Fruit fly (Drosophila melanogaster): Measurements from ENCODE around the gene wntD.
A peak's percentile ranks its signal among the peaks of the same experiment; 100 is the strongest.

wntD gene

dm6 chr3R:13313088-13313487 is 20.1 kb upstream of the wntD start, which contains the start of gene CG44142:
CG44142 (minus strand) TSS chr3R:13313188.
- TF ChIP-seq CG12768 (GFP tag; optimal IDR thresholded peaks at IDR 0.05) (no peak), Hr96 (GFP tag; optimal IDR thresholded peaks at IDR 0.05) (no peak), cnc (optimal IDR thresholded peaks at IDR 0.05) (no peak), Mnt (GFP tag; optimal IDR thresholded peaks at IDR 0.05) (no peak), CG1620 (GFP tag; optimal IDR thresholded peaks at IDR 0.05) (no peak), CG7101 (tag; optimal IDR thresholded peaks at IDR 0.05) (no peak), Crg-1 (GFP tag; optimal IDR thresholded peaks at IDR 0.05) (no peak), CG11617 (GFP tag; optimal IDR thresholded peaks at IDR 0.05) (no peak), kay (GFP tag; ENCODE audit: borderline replicate concordance) (no peak), CG5204 (GFP tag; optimal IDR thresholded peaks at IDR 0.05) (no peak), cic (GFP tag; optimal IDR thresholded peaks at IDR 0.05) (no peak), pad (GFP tag; optimal IDR thresholded peaks at IDR 0.05) (no peak), tj (GFP tag; optimal IDR thresholded peaks at IDR 0.05) (no peak), CG14711 (tag; optimal IDR thresholded peaks at IDR 0.05) (no peak)

- TF ChIP-seq Clk (GFP tag; optimal IDR thresholded peaks at IDR 0.05) = no peak
- no peak for TF ChIP-seq Crg-1 (GFP tag; optimal IDR thresholded peaks at IDR 0.05)
- TF ChIP-seq cic (GFP tag; optimal IDR thresholded peaks at IDR 0.05) = no peak
- no peak for TF ChIP-seq CG7045 (GFP tag; optimal IDR thresholded peaks at IDR 0.05)
- TF ChIP-seq tj (GFP tag; optimal IDR thresholded peaks at IDR 0.05) = peak; percentile 68
- no peak for TF ChIP-seq pad (GFP tag; optimal IDR thresholded peaks at IDR 0.05)
- peak; percentile 42 to 66 for TF ChIP-seq cnc (optimal IDR thresholded peaks at IDR 0.05)
- no peak for TF ChIP-seq CG11617 (GFP tag; optimal IDR thresholded peaks at IDR 0.05)
- TF ChIP-seq Mnt (GFP tag; optimal IDR thresholded peaks at IDR 0.05) = no peak
- no peak for TF ChIP-seq ovo (GFP tag; optimal IDR thresholded peaks at IDR 0.05)
- TF ChIP-seq CG5204 (GFP tag; optimal IDR thresholded peaks at IDR 0.05) = no peak
- TF ChIP-seq CG33017 (tag; optimal IDR thresholded peaks at IDR 0.05) = no peak
- TF ChIP-seq bab1 (GFP tag; optimal IDR thresholded peaks at IDR 0.05) = peak; percentile 54
Observed at dm6 chr3R:13309133-13309711, 16.2 kb upstream of the wntD start.

- TF ChIP-seq CG14711 (tag; optimal IDR thresholded peaks at IDR 0.05) = no peak
- TF ChIP-seq CG5204 (GFP tag; optimal IDR thresholded peaks at IDR 0.05) = no peak
- no peak for TF ChIP-seq Clk (GFP tag; optimal IDR thresholded peaks at IDR 0.05)
- TF ChIP-seq CG7045 (GFP tag; optimal IDR thresholded peaks at IDR 0.05) = no peak
- no peak for TF ChIP-seq CG1620 (GFP tag; optimal IDR thresholded peaks at IDR 0.05)
- no peak for TF ChIP-seq toe (GFP tag; optimal IDR thresholded peaks at IDR 0.05)
- TF ChIP-seq pad (GFP tag; optimal IDR thresholded peaks at IDR 0.05) = no peak
- TF ChIP-seq ovo (GFP tag; optimal IDR thresholded peaks at IDR 0.05) = no peak
- no peak for TF ChIP-seq CG12768 (GFP tag; optimal IDR thresholded peaks at IDR 0.05)
- TF ChIP-seq CG33017 (tag; optimal IDR thresholded peaks at IDR 0.05) = no peak
- TF ChIP-seq bab1 (GFP tag; optimal IDR thresholded peaks at IDR 0.05) = no peak
- no peak for TF ChIP-seq kay (GFP tag; ENCODE audit: borderline replicate concordance)
- TF ChIP-seq cnc (optimal IDR thresholded peaks at IDR 0.05) = no peak
- TF ChIP-seq cic (GFP tag; optimal IDR thresholded peaks at IDR 0.05) = no peak
- TF ChIP-seq tj (GFP tag; optimal IDR thresholded peaks at IDR 0.05) = no peak
Observed at dm6 chr3R:13306595-13306994, 13.6 kb upstream of the wntD start.

dm6 chr3R:13305318-13305899 is 12.4 kb upstream of the wntD start:
- TF ChIP-seq toe (GFP tag; optimal IDR thresholded peaks at IDR 0.05) (no peak), Hr96 (GFP tag; optimal IDR thresholded peaks at IDR 0.05) (no peak), bab1 (GFP tag; optimal IDR thresholded peaks at IDR 0.05) (no peak), CG7045 (GFP tag; optimal IDR thresholded peaks at IDR 0.05) (no peak), ovo (GFP tag; optimal IDR thresholded peaks at IDR 0.05) (no peak), CG14711 (tag; optimal IDR thresholded peaks at IDR 0.05) (no peak), Crg-1 (GFP tag; optimal IDR thresholded peaks at IDR 0.05) (no peak), CG1620 (GFP tag; optimal IDR thresholded peaks at IDR 0.05) (no peak), CG33017 (tag; optimal IDR thresholded peaks at IDR 0.05) (no peak), kay (GFP tag; ENCODE audit: borderline replicate concordance) (no peak), Mnt (GFP tag; optimal IDR thresholded peaks at IDR 0.05) (no peak), CG7101 (tag; optimal IDR thresholded peaks at IDR 0.05) (no peak), cnc (optimal IDR thresholded peaks at IDR 0.05) (no peak), CG12768 (GFP tag; optimal IDR thresholded peaks at IDR 0.05) (no peak), tj (GFP tag; optimal IDR thresholded peaks at IDR 0.05) (no peak), Clk (GFP tag; optimal IDR thresholded peaks at IDR 0.05) (no peak), CG11617 (GFP tag; optimal IDR thresholded peaks at IDR 0.05) (no peak), cic (GFP tag; optimal IDR thresholded peaks at IDR 0.05) (no peak), CG5204 (GFP tag; optimal IDR thresholded peaks at IDR 0.05) (no peak), pad (GFP tag; optimal IDR thresholded peaks at IDR 0.05) (no peak)

dm6 chr3R:13304512-13305069 is 11.6 kb upstream of the wntD start:
- no peak for TF ChIP-seq kay (GFP tag; ENCODE audit: borderline replicate concordance)
- TF ChIP-seq pad (GFP tag; optimal IDR thresholded peaks at IDR 0.05) = peak; percentile 88
- TF ChIP-seq Crg-1 (GFP tag; optimal IDR thresholded peaks at IDR 0.05) = no peak
- no peak for TF ChIP-seq CG14711 (tag; optimal IDR thresholded peaks at IDR 0.05)
- TF ChIP-seq cnc (optimal IDR thresholded peaks at IDR 0.05) = no peak
- no peak for TF ChIP-seq toe (GFP tag; optimal IDR thresholded peaks at IDR 0.05)
- TF ChIP-seq bab1 (GFP tag; optimal IDR thresholded peaks at IDR 0.05) = peak; percentile 37
- no peak for TF ChIP-seq CG7101 (tag; optimal IDR thresholded peaks at IDR 0.05)
- no peak for TF ChIP-seq CG12768 (GFP tag; optimal IDR thresholded peaks at IDR 0.05)

dm6 chr3R:13303126-13303525 is 10.1 kb upstream of the wntD start, which contains the start of gene CG43208:
CG43208 (plus strand) TSS chr3R:13303426.
- TF ChIP-seq CG1620 (GFP tag; optimal IDR thresholded peaks at IDR 0.05) (no peak), Crg-1 (GFP tag; optimal IDR thresholded peaks at IDR 0.05) (no peak), cic (GFP tag; optimal IDR thresholded peaks at IDR 0.05) (no peak), ovo (GFP tag; optimal IDR thresholded peaks at IDR 0.05) (no peak), CG14711 (tag; optimal IDR thresholded peaks at IDR 0.05) (no peak), CG7101 (tag; optimal IDR thresholded peaks at IDR 0.05) (no peak), kay (GFP tag; ENCODE audit: borderline replicate concordance) (no peak), bab1 (GFP tag; optimal IDR thresholded peaks at IDR 0.05) (no peak), CG7045 (GFP tag; optimal IDR thresholded peaks at IDR 0.05) (no peak), CG5204 (GFP tag; optimal IDR thresholded peaks at IDR 0.05) (no peak), Clk (GFP tag; optimal IDR thresholded peaks at IDR 0.05) (no peak), pad (GFP tag; optimal IDR thresholded peaks at IDR 0.05) (no peak), CG33017 (tag; optimal IDR thresholded peaks at IDR 0.05) (no peak), tj (GFP tag; optimal IDR thresholded peaks at IDR 0.05) (no peak), Hr96 (GFP tag; optimal IDR thresholded peaks at IDR 0.05) (no peak), toe (GFP tag; optimal IDR thresholded peaks at IDR 0.05) (no peak), CG12768 (GFP tag; optimal IDR thresholded peaks at IDR 0.05) (no peak)
